Worm (Caenorhabditis elegans): ENCODE results near the gene tps-1.
A peak's percentile ranks its signal among the peaks of the same experiment; 100 is the strongest.

Gene tps-1

ce11 chrX:17516941-17517340, 42.6 kb upstream of the tps-1 start:
- TF ChIP-seq aha-1 (tag) (peak; percentile 16), nhr-28 (tag; optimal IDR thresholded peaks at IDR 0.05) (peak; percentile 25), mdl-1 (tag; optimal IDR thresholded peaks at IDR 0.05) (peak in 1 of 2 experiments; percentile 46), set-16 (GFP tag; IDR thresholded peaks at IDR 0.05) (0 out of 2 replicates have a peak, but pooled peaks have one; percentile 11), madf-5 (GFP tag; IDR thresholded peaks at IDR 0.05) (no peak), hlh-11 (tag; optimal IDR thresholded peaks at IDR 0.05) (peak; percentile 34), dmd-6 (GFP tag; IDR thresholded peaks at IDR 0.05) (0 out of 2 replicates have a peak, but pooled peaks have one; percentile 24), lin-13 (GFP tag; optimal IDR thresholded peaks at IDR 0.05) (no peak), daf-8 (GFP tag; IDR thresholded peaks at IDR 0.05) (no peak), lsy-2 (tag; optimal IDR thresholded peaks at IDR 0.05) (peak in 1 of 2 experiments; percentile 2)

ce11 chrX:17516461-17516860, 42.1 kb upstream of the tps-1 start:
- TF ChIP-seq ceh-28 (tag; optimal IDR thresholded peaks at IDR 0.05) (no peak), unc-62 (GFP tag; optimal IDR thresholded peaks at IDR 0.05 in 1 of 2) (peak in 1 of 2 experiments; percentile 96), unc-62 (tag; optimal IDR thresholded peaks at IDR 0.05) (no peak), hlh-11 (tag; optimal IDR thresholded peaks at IDR 0.05) (no peak), hif-1 (tag; optimal IDR thresholded peaks at IDR 0.05) (no peak), zfp-3 (GFP tag; conservative IDR thresholded peaks at IDR 0.05) (no peak), fos-1 (tag; optimal IDR thresholded peaks at IDR 0.05) (no peak)

ce11 chrX:17515207-17515902, 41.0 kb upstream of the tps-1 start:
- TF ChIP-seq nhr-6 (tag; optimal IDR thresholded peaks at IDR 0.05), result peak; percentile 18
- TF ChIP-seq unc-62 (GFP tag; optimal IDR thresholded peaks at IDR 0.05 in 1 of 2), result peak in 1 of 2 experiments; percentile 22
- no peak for TF ChIP-seq unc-62 (tag; optimal IDR thresholded peaks at IDR 0.05)
- TF ChIP-seq aha-1 (tag), result peak; percentile 26
- no peak for TF ChIP-seq F44E2.7 (GFP tag; IDR thresholded peaks at IDR 0.05)
- TF ChIP-seq hlh-11 (tag; optimal IDR thresholded peaks at IDR 0.05), result peak; percentile 28
- no peak for TF ChIP-seq zfp-2 (tag; optimal IDR thresholded peaks at IDR 0.05)
- TF ChIP-seq mxl-3 (GFP tag; optimal IDR thresholded peaks at IDR 0.05), result no peak
- no peak for TF ChIP-seq zip-11 (GFP tag; IDR thresholded peaks at IDR 0.05)
- no peak for TF ChIP-seq nhr-77 (tag; optimal IDR thresholded peaks at IDR 0.05)
- peak; percentile 34 for TF ChIP-seq mep-1 (tag; optimal IDR thresholded peaks at IDR 0.05)
- peak; percentile 48 for TF ChIP-seq hlh-30 (tag; optimal IDR thresholded peaks at IDR 0.05; ENCODE audit: insufficient read depth)
- peak; percentile 85 for TF ChIP-seq nhr-28 (tag; optimal IDR thresholded peaks at IDR 0.05)
- TF ChIP-seq nhr-11 (tag; optimal IDR thresholded peaks at IDR 0.05), result no peak
- TF ChIP-seq unc-39 (tag; optimal IDR thresholded peaks at IDR 0.05), result no peak
- peak in 1 of 2 experiments; percentile 48 for TF ChIP-seq mdl-1 (tag; optimal IDR thresholded peaks at IDR 0.05)
- no peak for TF ChIP-seq zip-2 (tag; optimal IDR thresholded peaks at IDR 0.05)
- TF ChIP-seq nhr-25 (tag; optimal IDR thresholded peaks at IDR 0.05; ENCODE audit: borderline replicate concordance, insufficient read depth), result no peak
- TF ChIP-seq arid-1 (GFP tag; conservative IDR thresholded peaks at IDR 0.05), result 0 out of 2 replicates have a peak, but pooled peaks have one; percentile 17
- no peak for TF ChIP-seq tag-97 (GFP tag; IDR thresholded peaks at IDR 0.05)
- TF ChIP-seq ceh-82 (tag; optimal IDR thresholded peaks at IDR 0.05), result no peak
- TF ChIP-seq ztf-11 (tag; optimal IDR thresholded peaks at IDR 0.05), result no peak

- TF ChIP-seq ceh-32 (tag; optimal IDR thresholded peaks at IDR 0.05; ENCODE audit: poor library complexity) (no peak), nhr-28 (tag; optimal IDR thresholded peaks at IDR 0.05) (peak; percentile 22), nhr-42 (GFP tag; IDR thresholded peaks at IDR 0.05) (0 out of 2 replicates have a peak, but pooled peaks have one; percentile 31), ctbp-1 (GFP tag; IDR thresholded peaks at IDR 0.05) (0 out of 2 replicates have a peak, but pooled peaks have one; percentile 15)
Measured at ce11 chrX:17514422-17514821, 40.1 kb upstream of the tps-1 start.

Measured in whole organism, L4 larva.